Fruit fly (Drosophila melanogaster) Kc167 (cell line): Measurements from ENCODE around the gene Cpr67Fb.

ENCODE experiments used
- Sin3A ChIP-seq: fragments of >200 bp; optimal IDR thresholded peaks from 2 replicates; lab custom pipeline; 2018; ENCODE audit warnings: missing external identifiers
- psq ChIP-seq: fragments of >200 bp; optimal IDR thresholded peaks from 2 replicates; lab custom pipeline; 2017; ENCODE audit warnings: missing external identifiers
- ttk ChIP-seq: sonication (Bioruptor generic); optimal IDR thresholded peaks from 2 replicates; lab custom pipeline; 2017; ENCODE audit warnings: missing external identifiers

- TF ChIP-seq ttk (lab: Kevin White, UChicago) = no peak
- TF ChIP-seq Sin3A (lab: Kevin White, UChicago) = no peak
- no peak for TF ChIP-seq psq (lab: Kevin White, UChicago)
Observed at dm6 chr3L:10856534-10857030, 37.4 kb upstream of the Cpr67Fb start.
